Worm (Caenorhabditis elegans): ENCODE measurements around the gene R148.5.

DNA sequence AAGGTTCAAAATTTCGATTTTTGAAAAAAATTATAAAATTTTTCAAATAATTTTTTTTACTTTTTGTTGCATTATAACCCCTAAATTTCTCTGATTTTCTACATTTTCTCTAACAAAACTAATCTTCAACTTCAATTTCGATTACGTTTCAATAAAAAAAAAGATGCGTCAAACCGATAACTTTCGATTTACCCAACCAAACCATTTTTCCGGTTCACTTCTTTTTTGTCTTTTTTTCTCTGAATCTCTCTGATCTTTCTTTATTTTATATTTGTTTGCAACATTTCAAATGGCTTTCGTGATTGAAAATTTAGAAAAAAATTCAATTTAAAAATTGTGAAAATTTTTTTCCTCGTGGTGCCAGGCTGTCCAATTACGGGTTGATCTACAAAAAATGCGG lies 2.0 kb upstream of the R148.5 start:
- TF ChIP-seq W03F9.2 (tag; optimal IDR thresholded peaks at IDR 0.05) (no peak), him-1 (tag; optimal IDR thresholded peaks at IDR 0.05) (no peak)
